Worm (Caenorhabditis elegans): ENCODE data around the gene fbxc-44.

Gene fbxc-44

DNA sequence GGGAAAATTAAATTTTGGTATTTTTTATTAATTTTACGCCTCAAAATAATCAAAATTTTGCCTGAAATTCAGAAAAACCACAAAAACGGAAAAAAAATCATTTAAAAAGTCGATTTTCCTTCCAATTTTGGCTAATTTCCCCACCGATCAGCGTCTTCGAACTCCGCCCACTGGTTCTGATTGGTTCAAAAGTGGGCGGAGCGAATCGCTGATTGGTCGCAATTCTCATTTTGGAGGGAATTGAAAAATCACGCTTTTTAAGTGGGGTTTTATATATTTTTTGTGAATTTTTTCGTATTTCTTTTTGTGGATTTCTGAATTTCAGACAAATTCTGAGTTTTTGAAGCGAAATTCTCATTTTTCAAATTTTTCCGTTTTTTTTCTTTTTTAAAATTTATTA is 49.4 kb upstream of the fbxc-44 start:
- TF ChIP-seq tra-1 (GFP tag; IDR thresholded peaks at IDR 0.05) = no peak
- TF ChIP-seq fkh-10 (GFP tag; optimal IDR thresholded peaks at IDR 0.05) = no peak
- TF ChIP-seq ces-1 (GFP tag; optimal IDR thresholded peaks at IDR 0.05) = no peak

DNA sequence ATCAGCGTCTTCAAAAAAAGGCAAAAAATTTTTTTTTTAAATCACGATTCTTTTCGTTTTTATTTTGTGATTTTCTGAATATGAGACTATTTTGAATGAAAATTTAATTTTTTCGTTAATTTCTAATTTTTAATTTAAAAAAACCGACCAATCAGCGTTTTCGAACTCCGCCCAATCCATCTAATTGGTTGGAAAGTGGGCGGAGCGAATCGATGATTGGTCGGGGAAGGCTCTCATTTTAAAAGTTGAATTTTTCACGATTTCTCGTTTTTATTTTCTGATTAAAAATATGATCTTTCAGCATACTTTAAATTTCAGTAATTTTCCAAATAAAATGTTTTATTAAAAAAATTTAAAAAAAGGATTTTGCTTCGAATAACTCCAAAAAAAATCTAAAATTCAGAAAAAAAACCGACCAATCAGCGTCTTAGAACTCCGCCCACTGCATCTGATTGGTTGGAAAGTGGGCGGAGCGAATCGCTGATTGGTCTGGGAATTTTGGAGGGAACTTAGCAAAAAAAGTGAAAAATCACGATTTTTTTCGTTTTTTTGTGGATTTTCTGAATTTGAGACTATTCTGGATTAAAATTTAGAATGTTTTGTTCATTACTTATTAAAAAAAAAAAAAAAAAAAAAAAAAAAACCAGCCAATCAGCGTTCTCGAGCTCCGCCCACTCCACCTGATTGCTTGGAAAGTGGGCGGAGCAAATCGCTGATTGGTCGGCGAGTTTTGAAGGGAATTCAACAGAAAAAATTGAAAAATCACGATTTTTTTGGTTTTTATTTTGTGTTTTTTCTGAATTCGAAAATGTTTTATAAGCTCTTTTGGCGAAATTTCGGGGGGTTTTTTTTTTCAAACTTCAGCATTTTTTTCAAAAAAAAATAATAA is 47.0 kb upstream of the fbxc-44 start:
- TF ChIP-seq F37D6.2 (tag; optimal IDR thresholded peaks at IDR 0.05) = no peak
- TF ChIP-seq F49E8.2 (tag; optimal IDR thresholded peaks at IDR 0.05; ENCODE audit: borderline replicate concordance) = no peak
- no peak for TF ChIP-seq ZK337.2 (GFP tag; IDR thresholded peaks at IDR 0.05)
- TF ChIP-seq dpl-1 (GFP tag; optimal IDR thresholded peaks at IDR 0.05) = no peak
- no peak for TF ChIP-seq ZK546.5 (tag; optimal IDR thresholded peaks at IDR 0.05)
- no peak for TF ChIP-seq zfp-2 (tag; optimal IDR thresholded peaks at IDR 0.05)
- TF ChIP-seq dmd-6 (GFP tag; IDR thresholded peaks at IDR 0.05) = no peak
- TF ChIP-seq nhr-76 (tag; optimal IDR thresholded peaks at IDR 0.05) = no peak
- TF ChIP-seq lin-15B (tag; optimal IDR thresholded peaks at IDR 0.05) = no peak
- TF ChIP-seq F26F4.8 (GFP tag; conservative IDR thresholded peaks at IDR 0.05) = no peak
- TF ChIP-seq snpc-4 (tag; optimal IDR thresholded peaks at IDR 0.05) = no peak
- TF ChIP-seq pha-4 (GFP tag; IDR thresholded peaks at IDR 0.05) = no peak
- TF ChIP-seq pha-4 (tag; optimal IDR thresholded peaks at IDR 0.05) = no peak
- no peak for TF ChIP-seq lin-29 (GFP tag; IDR thresholded peaks at IDR 0.05)
- no peak for TF ChIP-seq lin-39 (tag; optimal IDR thresholded peaks at IDR 0.05)

DNA sequence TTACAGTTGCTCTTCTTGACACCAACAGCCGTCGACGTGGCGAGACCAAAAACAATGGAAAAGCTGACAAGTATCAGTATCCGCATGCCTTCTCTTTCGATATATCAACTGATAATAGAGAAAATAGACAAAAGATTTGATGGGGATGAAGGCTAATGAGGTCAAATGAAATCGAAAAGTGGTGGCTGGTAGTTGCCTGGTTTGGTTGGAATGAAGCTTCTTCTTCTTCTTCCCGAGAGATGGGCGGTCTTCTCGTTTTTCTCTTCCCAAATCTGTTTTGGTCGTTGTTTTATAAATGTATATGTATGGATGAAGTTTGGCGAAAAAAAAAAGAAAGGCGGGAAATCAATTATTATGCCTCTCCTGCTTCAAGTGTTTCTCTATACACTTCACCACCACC is 44.2 kb upstream of the fbxc-44 start, which contains the start of gene C01F1.5:
TSS of gene C01F1.5 (minus strand) at position 103 of the 400 bp plus-strand sequence.
- TF ChIP-seq unc-62 (GFP tag; optimal IDR thresholded peaks at IDR 0.05 in 1 of 2) (peak in 1 of 2 experiments; percentile 89), unc-62 (tag; optimal IDR thresholded peaks at IDR 0.05) (no peak), lin-38 (GFP tag; IDR thresholded peaks at IDR 0.05) (0 out of 2 replicates have a peak, but pooled peaks have one; percentile 18), nhr-10 (tag; optimal IDR thresholded peaks at IDR 0.05) (no peak)

DNA sequence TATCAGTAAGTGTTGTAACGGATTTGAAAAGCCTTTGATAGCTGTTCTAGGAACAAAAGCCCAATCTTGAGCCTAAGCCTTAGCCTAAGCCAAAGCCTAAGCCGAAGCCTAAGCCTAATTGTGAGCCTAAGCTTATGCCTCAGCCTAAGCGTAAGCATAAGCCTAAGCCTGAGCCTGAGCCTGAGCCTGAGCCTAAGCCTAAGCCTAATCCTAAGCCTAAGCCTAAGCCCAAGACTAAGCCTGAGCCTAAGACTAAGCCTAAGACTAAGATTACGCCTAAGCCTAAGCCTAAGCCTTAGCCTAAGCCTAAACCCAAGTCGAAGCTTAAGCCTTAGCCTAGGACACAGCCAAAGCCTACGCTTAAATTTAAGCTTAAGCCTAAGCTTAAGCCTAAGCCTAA is 40.1 kb upstream of the fbxc-44 start:
- 0 out of 2 replicates have a peak, but pooled peaks have one; percentile 29 for TF ChIP-seq lim-7 (GFP tag; IDR thresholded peaks at IDR 0.05)
- no peak for TF ChIP-seq skn-1 (tag; optimal IDR thresholded peaks at IDR 0.05)
- TF ChIP-seq set-16 (GFP tag; IDR thresholded peaks at IDR 0.05) = no peak
- TF ChIP-seq D1046.2 (GFP tag; IDR thresholded peaks at IDR 0.05) = 0 out of 2 replicates have a peak, but pooled peaks have one; percentile 37

DNA sequence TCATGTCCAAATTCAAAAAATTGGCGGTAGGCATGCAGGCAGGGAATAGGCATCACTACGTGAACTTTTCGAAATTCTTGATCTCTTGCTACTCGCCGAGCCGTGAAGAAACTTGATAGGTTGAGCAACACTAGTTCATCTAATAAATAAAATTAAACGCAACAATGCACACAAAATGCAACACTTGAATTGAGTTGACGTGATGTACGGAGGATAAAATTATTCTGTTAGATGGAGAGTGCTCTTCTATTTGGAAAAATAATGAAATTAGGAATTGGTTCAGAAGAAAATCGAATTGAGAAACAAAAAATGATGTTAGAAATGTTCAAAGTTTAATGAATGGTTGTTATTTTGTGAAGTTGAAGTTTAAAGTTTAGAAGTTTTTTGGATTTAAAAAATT is 39.4 kb upstream of the fbxc-44 start:
- no peak for TF ChIP-seq hif-1 (tag; optimal IDR thresholded peaks at IDR 0.05)
- TF ChIP-seq nhr-48 (tag; optimal IDR thresholded peaks at IDR 0.05) = no peak
- no peak for TF ChIP-seq set-16 (GFP tag; IDR thresholded peaks at IDR 0.05)
- TF ChIP-seq ces-1 (GFP tag; optimal IDR thresholded peaks at IDR 0.05) = peak; percentile 70

DNA sequence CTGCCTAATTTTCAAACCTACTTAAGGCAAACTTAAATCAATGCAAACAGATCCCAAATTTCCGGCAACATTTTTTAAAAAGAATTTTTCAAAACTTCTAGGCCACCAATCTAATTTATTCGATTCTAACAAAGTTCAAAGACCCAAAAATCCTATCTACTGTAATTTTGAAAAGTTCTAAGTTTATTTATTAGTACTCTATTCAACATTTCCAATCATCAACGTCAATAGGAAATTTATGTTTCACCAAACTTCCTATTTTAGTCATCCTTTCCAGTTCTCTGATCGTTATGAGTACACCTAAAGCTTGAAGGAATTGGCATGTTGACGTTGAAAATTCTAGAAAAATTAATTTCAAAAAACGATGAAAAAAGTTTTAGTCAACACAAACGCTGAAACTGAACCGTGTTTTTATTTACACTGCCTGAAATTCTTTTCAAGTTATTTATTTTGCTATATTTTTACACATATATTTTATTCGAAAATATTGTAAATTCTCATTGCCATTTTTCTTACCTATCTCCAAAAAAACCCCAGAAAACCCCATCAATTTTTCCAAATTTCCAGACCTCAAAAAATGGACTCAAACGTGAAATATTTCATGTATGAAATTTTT is 38.2 kb upstream of the fbxc-44 start, which contains the start of gene npr-42:
TSS of gene npr-42 (plus strand) at position 566 of the 616 bp plus-strand sequence.
- TF ChIP-seq ztf-11 (tag; optimal IDR thresholded peaks at IDR 0.05) = no peak
- TF ChIP-seq aha-1 (tag) = peak; percentile 86
- TF ChIP-seq unc-62 (GFP tag; optimal IDR thresholded peaks at IDR 0.05 in 1 of 2) = peak in 1 of 2 experiments; percentile 91
- TF ChIP-seq unc-62 (tag; optimal IDR thresholded peaks at IDR 0.05) = no peak
- TF ChIP-seq snpc-1.2 (GFP tag; IDR thresholded peaks at IDR 0.05) = no peak
- no peak for TF ChIP-seq ceh-28 (tag; optimal IDR thresholded peaks at IDR 0.05)
- TF ChIP-seq lin-38 (GFP tag; IDR thresholded peaks at IDR 0.05) = no peak
